Fruit fly (Drosophila melanogaster): ENCODE data around the gene CG14377.

The CG14377 gene

dm6 chr3R:13434325-13435168, 36.9 kb downstream of the CG14377 start, which contains the start of gene yrt (continued):
- no peak for TF ChIP-seq CG10431 (GFP tag; optimal IDR thresholded peaks at IDR 0.05)
- TF ChIP-seq gem (tag; optimal IDR thresholded peaks at IDR 0.05), result no peak
- no peak for TF ChIP-seq pros (GFP tag; optimal IDR thresholded peaks at IDR 0.05)
- no peak for TF ChIP-seq Camta (GFP tag; optimal IDR thresholded peaks at IDR 0.05)
- no peak for TF ChIP-seq CG10147 (GFP tag; optimal IDR thresholded peaks at IDR 0.05)
- no peak for TF ChIP-seq pb (GFP tag; optimal IDR thresholded peaks at IDR 0.05)
- no peak for TF ChIP-seq Oaz (GFP tag; IDR thresholded peaks at IDR 0.05)
- no peak for TF ChIP-seq Oli (tag; optimal IDR thresholded peaks at IDR 0.05)
- no peak for TF ChIP-seq Meics (GFP tag; optimal IDR thresholded peaks at IDR 0.05)
- no peak for TF ChIP-seq sim (GFP tag; IDR thresholded peaks at IDR 0.05)
- no peak for TF ChIP-seq Tbp (GFP tag; optimal IDR thresholded peaks at IDR 0.05)
- TF ChIP-seq CG12744 (GFP tag; optimal IDR thresholded peaks at IDR 0.05), result no peak
- TF ChIP-seq bowl (GFP tag; IDR thresholded peaks at IDR 0.05), result no peak
- no peak for TF ChIP-seq H2.0 (GFP tag; IDR thresholded peaks at IDR 0.05)
- TF ChIP-seq NC2β (GFP tag; optimal IDR thresholded peaks at IDR 0.05), result no peak
- no peak for TF ChIP-seq CG31388 (GFP tag; optimal IDR thresholded peaks at IDR 0.05)
- TF ChIP-seq nmo (GFP tag; optimal IDR thresholded peaks at IDR 0.05), result peak; percentile 49
- TF ChIP-seq hth (optimal IDR thresholded peaks at IDR 0.05), result no peak
- TF ChIP-seq jumu (GFP tag; optimal IDR thresholded peaks at IDR 0.05), result no peak
- TF ChIP-seq Max (GFP tag; optimal IDR thresholded peaks at IDR 0.05), result no peak
- TF ChIP-seq Usf (GFP tag; optimal IDR thresholded peaks at IDR 0.05), result no peak
- no peak for TF ChIP-seq ham (GFP tag; IDR thresholded peaks at IDR 0.05)
- no peak for TF ChIP-seq CG14014 (GFP tag; IDR thresholded peaks at IDR 0.05)
- TF ChIP-seq zf30C (GFP tag; optimal IDR thresholded peaks at IDR 0.05), result no peak
- TF ChIP-seq otp (GFP tag; IDR thresholded peaks at IDR 0.05), result no peak
- no peak for TF ChIP-seq CG12219 (GFP tag; optimal IDR thresholded peaks at IDR 0.05)
- TF ChIP-seq MBD-R2 (GFP tag; IDR thresholded peaks at IDR 0.05), result peak; percentile 56
- no peak for TF ChIP-seq luna (GFP tag; optimal IDR thresholded peaks at IDR 0.05)
- no peak for TF ChIP-seq unpg (GFP tag; optimal IDR thresholded peaks at IDR 0.05)
- TF ChIP-seq CG15269 (tag; optimal IDR thresholded peaks at IDR 0.05), result no peak
- no peak for TF ChIP-seq Nf-YC (tag; optimal IDR thresholded peaks at IDR 0.05)
- TF ChIP-seq ems (GFP tag; optimal IDR thresholded peaks at IDR 0.05), result no peak
- no peak for TF ChIP-seq Hr3 (GFP tag; optimal IDR thresholded peaks at IDR 0.05)
- TF ChIP-seq CG2199 (GFP tag; IDR thresholded peaks at IDR 0.05), result peak; percentile 18; the same call in 1 of the 3 replicates
- TF ChIP-seq CG4360 (GFP tag; IDR thresholded peaks at IDR 0.05), result no peak
- no peak for TF ChIP-seq CG4707 (GFP tag; optimal IDR thresholded peaks at IDR 0.05)
- TF ChIP-seq CG12942 (GFP tag; optimal IDR thresholded peaks at IDR 0.05), result no peak
- no peak for TF ChIP-seq jigr1 (GFP tag; IDR thresholded peaks at IDR 0.05)
- TF ChIP-seq CG10274 (GFP tag; optimal IDR thresholded peaks at IDR 0.05), result no peak
- TF ChIP-seq C15 (GFP tag; IDR thresholded peaks at IDR 0.05), result no peak
- TF ChIP-seq gce (GFP tag; IDR thresholded peaks at IDR 0.05), result no peak
- no peak for TF ChIP-seq CG30403 (GFP tag; optimal IDR thresholded peaks at IDR 0.05)
- no peak for TF ChIP-seq CkIIα-i1 (GFP tag; IDR thresholded peaks at IDR 0.05)
- TF ChIP-seq CG12659 (GFP tag; optimal IDR thresholded peaks at IDR 0.05), result peak; percentile 59
- no peak for TF ChIP-seq croc (GFP tag; conservative IDR thresholded peaks at IDR 0.05)
- no peak for TF ChIP-seq repo (GFP tag; optimal IDR thresholded peaks at IDR 0.05)
- no peak for TF ChIP-seq TFAM (GFP tag; optimal IDR thresholded peaks at IDR 0.05)
- 0 out of 2 replicates have a peak, but pooled peaks have one; percentile 3 for TF ChIP-seq crol (GFP tag; IDR thresholded peaks at IDR 0.05)
- no peak for TF ChIP-seq CG13123 (GFP tag; optimal IDR thresholded peaks at IDR 0.05)
- no peak for TF ChIP-seq sr (GFP tag; IDR thresholded peaks at IDR 0.05)
- TF ChIP-seq CG6683 (GFP tag; optimal IDR thresholded peaks at IDR 0.05), result no peak
- no peak for TF ChIP-seq CG17612 (GFP tag; IDR thresholded peaks at IDR 0.05)
